Fruit fly (Drosophila melanogaster) whole organism: Measurements from ENCODE around the gene Tango1.
A peak's percentile ranks its signal among the peaks of the same experiment; 100 is the strongest.

Experiments used
- CG8478 ChIP-seq: fragments of >200 bp; optimal IDR thresholded peaks from 2 replicates; lab custom pipeline; 2018; ENCODE audit warnings: inconsistent platforms
- Dll ChIP-seq: fragments of >200 bp; optimal IDR thresholded peaks from 2 replicates; lab custom pipeline; 2017
- EcR ChIP-seq, 2 experiments: fragments of >200 bp; optimal IDR thresholded peaks; 2 replicates each; lab custom pipeline; 2017; ENCODE audit warnings: missing biosample characterization in 2 of 2, missing genetic modification characterization in 2 of 2, missing genetic modification reagents in 2 of 2
- pan ChIP-seq: fragments of >200 bp; optimal IDR thresholded peaks from 2 replicates; lab custom pipeline; 2017
- psq ChIP-seq: fragments of >200 bp; optimal IDR thresholded peaks from 2 replicates; lab custom pipeline; 2017
- usp ChIP-seq: fragments of >200 bp; optimal IDR thresholded peaks from 2 replicates; lab custom pipeline; 2017; ENCODE audit warnings: missing biosample characterization, missing genetic modification characterization, mixed read lengths

Gene Tango1

dm6 chr2L:6643218-6643756 lies 5.9 kb upstream of the Tango1 start:
- TF ChIP-seq usp (GFP tag; lab: Kevin White, UChicago) = no peak
- TF ChIP-seq CG8478 (lab: Kevin White, UChicago) = no peak
- no peak for TF ChIP-seq pan
- TF ChIP-seq EcR (GFP tag; optimal IDR thresholded peaks at IDR 0.05; lab: Kevin White, UChicago) = no peak
- no peak for TF ChIP-seq psq (lab: Kevin White, UChicago)
- TF ChIP-seq Dll (lab: Kevin White, UChicago) = no peak

- TF ChIP-seq usp (GFP tag; lab: Kevin White, UChicago) (no peak), psq (lab: Kevin White, UChicago) (no peak)
Measured at dm6 chr2L:6644421-6645059, 4.6 kb upstream of the Tango1 start.

dm6 chr2L:6647103-6647711 lies 2.0 kb upstream of the Tango1 start:
- TF ChIP-seq pan (no peak), usp (GFP tag; lab: Kevin White, UChicago) (no peak), psq (lab: Kevin White, UChicago) (no peak), EcR (GFP tag; optimal IDR thresholded peaks at IDR 0.05; lab: Kevin White, UChicago) (no peak), Dll (lab: Kevin White, UChicago) (no peak), CG8478 (lab: Kevin White, UChicago) (no peak)

- no peak for TF ChIP-seq pan
- no peak for TF ChIP-seq Dll (lab: Kevin White, UChicago)
- no peak for TF ChIP-seq psq (lab: Kevin White, UChicago)
- TF ChIP-seq EcR (GFP tag; optimal IDR thresholded peaks at IDR 0.05; lab: Kevin White, UChicago) = no peak
- no peak for TF ChIP-seq usp (GFP tag; lab: Kevin White, UChicago)
- no peak for TF ChIP-seq CG8478 (lab: Kevin White, UChicago)
Measured at dm6 chr2L:6648163-6648628, 992 bp upstream of the Tango1 start.

- no peak for TF ChIP-seq pan
- no peak for TF ChIP-seq EcR (GFP tag; optimal IDR thresholded peaks at IDR 0.05; lab: Kevin White, UChicago)
- TF ChIP-seq usp (GFP tag; lab: Kevin White, UChicago) = no peak
- no peak for TF ChIP-seq psq (lab: Kevin White, UChicago)
- no peak for TF ChIP-seq CG8478 (lab: Kevin White, UChicago)
- no peak for TF ChIP-seq Dll (lab: Kevin White, UChicago)
Measured at dm6 chr2L:6656264-6656676, 7.1 kb downstream of the Tango1 start, which contains the start of gene CG31633. TSS of gene CG31633 (minus strand) at chr2L:6656321.

- TF ChIP-seq EcR (GFP tag; optimal IDR thresholded peaks at IDR 0.05; lab: Kevin White, UChicago) = no peak
- TF ChIP-seq CG8478 (lab: Kevin White, UChicago) = no peak
- no peak for TF ChIP-seq Dll (lab: Kevin White, UChicago)
- TF ChIP-seq pan = peak; percentile 54
- TF ChIP-seq usp (GFP tag; lab: Kevin White, UChicago) = no peak
Measured at dm6 chr2L:6657969-6658748, 9.0 kb downstream of the Tango1 start, which contains the start of the genes CG31636 and Ube4A. TSS of gene CG31636 (minus strand) at chr2L:6658152. TSS of gene Ube4A (plus strand) at chr2L:6658517.

- TF ChIP-seq psq (lab: Kevin White, UChicago) (no peak), CG8478 (lab: Kevin White, UChicago) (no peak), EcR (GFP tag; optimal IDR thresholded peaks at IDR 0.05; lab: Kevin White, UChicago) (no peak), usp (GFP tag; lab: Kevin White, UChicago) (no peak), Dll (lab: Kevin White, UChicago) (no peak), pan (no peak)
Measured at dm6 chr2L:6663562-6664051, 14.4 kb downstream of the Tango1 start, which contains the start of the genes CG13771, CG34310 and cup. TSS of gene CG13771 (minus strand) at chr2L:6663612. TSS of gene CG34310 (plus strand) at chr2L:6663664. TSS of gene cup (plus strand) at chr2L:6663664.

- TF ChIP-seq psq (lab: Kevin White, UChicago) = no peak
- no peak for TF ChIP-seq usp (GFP tag; lab: Kevin White, UChicago)
- no peak for TF ChIP-seq CG8478 (lab: Kevin White, UChicago)
Measured at dm6 chr2L:6667719-6668325, 18.6 kb downstream of the Tango1 start, which contains the start of gene Galt. TSS of gene Galt (minus strand) at chr2L:6668033.

dm6 chr2L:6671409-6671808 lies 22.2 kb downstream of the Tango1 start:
- TF ChIP-seq pan (no peak), usp (GFP tag; lab: Kevin White, UChicago) (no peak), CG8478 (lab: Kevin White, UChicago) (no peak), psq (lab: Kevin White, UChicago) (no peak), EcR (GFP tag; optimal IDR thresholded peaks at IDR 0.05; lab: Kevin White, UChicago) (no peak), Dll (lab: Kevin White, UChicago) (no peak)

dm6 chr2L:6673211-6674012 lies 24.2 kb downstream of the Tango1 start, which contains the start of gene Spn27A:
TSS of gene Spn27A (minus strand) at chr2L:6673347.
- TF ChIP-seq usp (GFP tag; lab: Kevin White, UChicago) = no peak
